Fruit fly (Drosophila melanogaster): ENCODE results near the gene PIG-K.

The PIG-K gene

DNA sequence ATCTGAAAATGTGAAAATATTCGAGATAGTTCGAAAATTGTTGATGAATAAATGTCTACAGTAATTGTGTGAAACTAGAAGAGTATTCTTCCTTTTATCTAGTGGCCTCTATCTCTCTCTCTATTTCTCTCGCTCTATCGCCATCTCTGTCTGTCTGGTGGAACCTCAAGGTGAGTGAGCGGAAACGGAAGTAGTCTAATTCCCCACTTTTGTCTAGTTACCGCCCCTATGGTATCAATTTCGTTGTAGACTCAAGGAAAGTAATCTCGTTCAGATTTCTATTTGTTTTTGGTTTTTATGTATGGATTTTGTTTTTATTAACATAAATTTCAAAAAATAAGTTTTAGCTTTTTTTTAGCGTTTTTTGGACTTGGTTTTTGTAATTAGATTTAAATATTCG is 15.7 kb upstream of the PIG-K start:
- TF ChIP-seq CG17801 (GFP tag; optimal IDR thresholded peaks at IDR 0.05; ENCODE audit: partially characterized antibody), result no peak

DNA sequence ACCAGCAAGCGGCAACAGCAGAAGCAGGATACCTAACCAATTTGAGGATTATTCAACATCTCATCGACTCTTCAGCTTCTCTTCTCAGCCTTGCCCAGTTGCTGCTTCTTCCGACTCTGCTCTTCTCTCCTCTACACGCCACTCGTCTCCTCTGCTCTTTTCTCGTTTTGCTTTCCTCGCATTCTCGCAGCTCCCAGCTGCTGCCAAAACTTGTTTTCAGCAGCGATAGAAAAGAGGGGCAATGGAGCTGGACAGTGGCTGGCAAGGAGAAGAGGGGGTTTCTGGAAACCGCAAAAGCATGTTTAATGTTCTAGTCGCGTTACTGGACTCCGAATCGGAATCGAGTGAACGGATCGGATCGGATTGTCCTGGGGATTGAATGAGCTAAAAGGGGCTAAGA is 4.2 kb upstream of the PIG-K start:
- no peak for TF ChIP-seq CG17801 (GFP tag; optimal IDR thresholded peaks at IDR 0.05; ENCODE audit: partially characterized antibody)

DNA sequence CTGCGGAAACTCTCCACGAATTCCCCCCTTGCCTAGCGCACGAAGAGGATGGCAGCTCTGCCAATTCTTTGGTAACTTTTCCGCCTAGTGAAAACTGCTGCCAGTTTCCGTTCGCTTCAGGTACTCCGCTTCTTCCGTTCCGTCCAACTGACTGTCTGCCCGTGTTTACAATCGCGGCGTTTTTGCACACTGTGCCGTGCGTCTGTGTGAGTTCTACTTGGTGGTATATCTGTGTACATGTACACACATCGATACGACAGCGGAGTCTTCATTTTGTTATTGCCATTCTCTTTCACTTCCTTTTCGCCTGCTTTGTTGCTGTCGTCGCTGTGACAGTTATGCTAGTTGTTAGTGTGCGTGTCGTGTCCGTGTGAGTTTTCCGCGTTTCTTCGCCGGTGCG is 3.7 kb upstream of the PIG-K start:
- TF ChIP-seq CG17801 (GFP tag; optimal IDR thresholded peaks at IDR 0.05; ENCODE audit: partially characterized antibody), result peak; percentile 56

DNA sequence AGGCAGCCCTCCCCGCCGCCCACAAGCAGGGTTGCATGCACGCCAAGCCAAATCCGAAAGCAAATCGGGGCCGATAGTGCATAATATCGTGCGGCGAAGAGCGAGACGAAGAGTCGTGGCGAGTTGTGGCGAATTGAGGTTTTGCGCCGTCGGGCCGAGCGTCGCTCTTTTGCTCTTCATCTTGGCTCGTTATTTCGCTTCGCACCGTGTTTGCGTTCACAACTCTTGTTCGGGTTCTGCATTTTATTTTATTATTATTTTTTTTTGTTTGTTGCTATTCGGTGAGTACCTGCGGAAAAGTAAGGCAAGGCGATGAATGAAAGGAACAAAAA is 2.9 kb upstream of the PIG-K start:
- peak; percentile 12 for TF ChIP-seq CG17801 (GFP tag; optimal IDR thresholded peaks at IDR 0.05; ENCODE audit: partially characterized antibody)

DNA sequence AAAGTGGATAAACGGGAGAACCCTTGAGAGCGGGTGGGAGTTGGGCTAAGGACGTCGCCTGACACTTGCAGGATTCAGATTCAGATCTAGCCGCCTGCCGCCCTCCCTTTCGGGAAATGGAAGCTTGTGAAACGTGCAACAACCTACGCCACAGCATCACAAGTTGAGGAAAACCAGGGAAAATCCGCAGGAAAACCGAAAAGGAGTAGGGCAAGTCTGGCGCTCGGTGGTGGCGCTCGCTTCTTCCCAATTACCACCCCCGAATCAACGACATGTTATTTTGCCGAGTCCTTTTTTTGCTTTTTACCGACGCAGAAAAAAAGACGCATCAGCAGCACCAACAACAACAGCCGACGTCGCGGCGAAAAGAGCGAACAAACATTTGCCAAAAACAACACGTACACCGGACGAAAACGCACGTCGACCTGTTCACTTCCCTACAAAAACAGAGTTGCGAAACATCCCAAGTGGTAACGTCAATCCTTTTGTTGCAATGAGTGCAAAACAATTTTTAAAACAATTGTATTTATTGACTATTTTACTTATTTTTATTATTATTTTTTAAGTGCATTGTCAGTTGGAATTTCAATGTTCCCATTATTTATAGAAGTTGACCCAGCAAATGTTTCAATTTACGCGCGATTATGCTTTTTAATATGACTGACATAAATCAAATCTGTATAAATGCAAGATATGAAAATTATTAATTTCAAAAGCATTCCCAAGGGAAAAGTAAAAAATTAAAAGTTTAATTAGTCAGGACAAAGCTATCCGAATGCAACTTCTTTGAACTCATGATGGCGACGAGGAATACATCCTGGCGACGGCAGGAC is 2.3 kb upstream of the PIG-K start:
- no peak for TF ChIP-seq CG17801 (GFP tag; optimal IDR thresholded peaks at IDR 0.05; ENCODE audit: partially characterized antibody)

DNA sequence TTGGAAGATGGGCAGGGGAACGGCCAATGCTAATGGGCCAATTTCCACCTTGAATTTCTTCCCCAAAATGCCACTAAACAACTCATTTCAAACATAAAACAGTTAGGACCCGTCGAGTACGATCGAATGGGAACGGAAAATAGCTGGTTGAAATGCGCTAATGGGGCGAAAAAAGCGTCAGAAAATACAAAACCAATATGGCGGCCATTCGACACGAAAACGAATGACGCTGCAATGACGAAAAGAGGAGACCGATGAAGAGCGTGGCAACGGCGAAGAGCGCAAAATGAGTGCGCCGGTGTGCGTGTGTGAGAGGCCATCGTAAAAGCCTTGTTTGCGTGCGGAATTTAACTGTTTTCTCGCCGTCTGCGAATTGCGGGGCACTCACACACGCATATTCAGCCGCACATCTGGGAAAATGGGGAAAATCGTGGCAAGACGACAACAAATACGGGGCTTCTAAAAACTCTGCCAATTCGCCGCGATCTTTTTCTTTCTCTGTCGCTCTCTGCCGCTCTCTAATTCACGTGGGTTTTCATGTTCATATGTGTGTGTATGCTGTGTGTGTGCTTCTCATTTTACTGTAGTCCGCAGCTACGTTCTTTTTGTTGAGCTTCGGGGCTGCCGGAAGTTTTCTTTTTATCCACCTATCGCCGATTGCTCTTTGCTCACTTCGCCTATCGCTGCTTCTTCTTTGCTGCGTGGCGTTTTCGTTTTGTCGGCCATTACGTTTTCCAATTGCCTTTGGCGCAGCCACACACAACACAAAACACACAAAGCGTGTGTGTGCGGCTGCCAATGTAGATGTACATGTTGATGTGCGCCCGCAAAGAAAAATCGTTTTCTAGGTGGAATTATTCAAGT is 1.1 kb upstream of the PIG-K start, which contains the start of gene east:
east (plus strand) TSS at position 851 of the 864 bp plus-strand sequence.
- peak; percentile 12 for TF ChIP-seq CG17801 (GFP tag; optimal IDR thresholded peaks at IDR 0.05; ENCODE audit: partially characterized antibody)

DNA sequence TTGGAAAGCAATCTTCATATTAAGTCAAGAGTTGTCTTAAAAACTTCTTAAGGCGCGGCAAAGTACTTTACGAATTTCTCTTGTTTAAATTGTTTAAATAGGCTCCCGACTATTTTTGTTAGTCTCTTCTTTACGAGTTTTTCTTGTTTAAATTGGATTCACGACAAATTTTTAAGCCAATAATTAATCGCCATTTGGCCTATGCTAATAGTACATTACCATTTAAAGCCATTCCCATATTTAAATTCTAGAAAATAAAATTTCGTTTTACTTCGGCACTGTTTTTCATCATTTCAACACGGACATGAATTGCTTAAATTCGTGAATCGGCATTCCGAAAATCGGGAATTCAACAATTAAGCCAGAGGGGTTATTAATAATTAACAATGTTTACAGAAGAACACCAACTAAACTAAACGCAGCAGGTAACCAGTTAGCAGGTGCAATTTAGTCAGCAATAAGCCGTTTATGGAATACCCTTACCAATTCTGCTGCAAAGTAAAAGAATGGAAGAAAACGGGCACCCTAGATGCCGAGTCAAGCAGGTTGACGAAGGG is 367 bp upstream of the PIG-K start:
- TF ChIP-seq CG17801 (GFP tag; optimal IDR thresholded peaks at IDR 0.05; ENCODE audit: partially characterized antibody), result peak; percentile 68

DNA sequence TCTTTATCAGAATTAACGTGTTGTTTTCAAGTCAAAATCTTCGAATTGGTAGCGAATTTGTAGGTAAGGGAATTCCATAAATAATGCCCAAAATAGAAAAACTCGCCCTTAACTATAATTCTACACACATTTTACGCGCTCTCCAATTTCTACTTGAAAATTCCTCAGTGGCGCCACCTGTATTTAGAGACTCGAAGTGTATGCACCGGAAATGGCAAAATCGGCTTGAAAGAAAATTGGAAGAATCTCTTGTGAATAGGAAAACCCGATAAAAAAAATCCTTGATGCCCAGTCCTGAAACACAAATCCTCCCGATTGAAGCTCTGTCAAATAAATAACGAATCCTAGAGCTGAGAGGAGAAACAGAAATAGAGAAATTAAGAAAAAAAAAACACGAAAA is 3.3 kb downstream of the PIG-K start:
- TF ChIP-seq CG17801 (GFP tag; optimal IDR thresholded peaks at IDR 0.05; ENCODE audit: partially characterized antibody), result peak; percentile 51

DNA sequence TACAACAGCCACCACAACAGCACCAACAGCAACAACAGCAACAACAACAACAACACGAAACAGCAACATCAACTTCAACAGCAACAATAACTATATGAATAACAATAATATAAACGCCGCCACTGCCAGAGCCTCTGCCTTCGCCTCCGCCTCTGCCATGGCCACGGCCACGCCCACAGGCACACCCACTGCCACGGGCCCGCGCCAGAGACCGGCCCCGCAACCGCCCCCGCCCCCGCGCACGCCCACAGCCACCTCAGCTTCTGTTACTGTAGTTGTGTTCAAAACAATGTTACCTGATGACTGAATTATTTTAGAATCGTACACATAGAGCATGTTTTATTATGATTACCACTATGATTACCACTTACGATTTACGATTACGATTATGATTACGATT is 5.0 kb downstream of the PIG-K start:
- no peak for TF ChIP-seq CG17801 (GFP tag; optimal IDR thresholded peaks at IDR 0.05; ENCODE audit: partially characterized antibody)

DNA sequence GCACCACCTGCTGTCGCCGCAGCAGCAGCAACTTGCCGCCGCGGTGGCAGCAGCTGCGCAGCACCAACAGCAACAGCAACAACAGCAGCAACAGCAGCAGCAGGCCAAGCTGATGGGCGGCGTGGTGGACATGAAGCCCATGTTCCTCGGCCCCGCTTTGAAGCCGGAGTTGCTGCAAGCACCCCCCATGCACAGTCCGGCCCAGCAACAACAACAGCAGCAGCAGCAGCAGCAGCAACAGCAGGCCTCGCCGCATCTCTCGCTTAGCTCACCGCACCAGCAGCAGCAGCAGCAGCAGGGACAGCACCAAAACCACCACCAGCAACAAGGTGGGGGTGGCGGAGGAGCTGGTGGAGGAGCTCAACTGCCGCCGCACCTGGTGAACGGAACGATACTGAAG is 8.1 kb downstream of the PIG-K start:
- TF ChIP-seq CG17801 (GFP tag; optimal IDR thresholded peaks at IDR 0.05; ENCODE audit: partially characterized antibody), result no peak

DNA sequence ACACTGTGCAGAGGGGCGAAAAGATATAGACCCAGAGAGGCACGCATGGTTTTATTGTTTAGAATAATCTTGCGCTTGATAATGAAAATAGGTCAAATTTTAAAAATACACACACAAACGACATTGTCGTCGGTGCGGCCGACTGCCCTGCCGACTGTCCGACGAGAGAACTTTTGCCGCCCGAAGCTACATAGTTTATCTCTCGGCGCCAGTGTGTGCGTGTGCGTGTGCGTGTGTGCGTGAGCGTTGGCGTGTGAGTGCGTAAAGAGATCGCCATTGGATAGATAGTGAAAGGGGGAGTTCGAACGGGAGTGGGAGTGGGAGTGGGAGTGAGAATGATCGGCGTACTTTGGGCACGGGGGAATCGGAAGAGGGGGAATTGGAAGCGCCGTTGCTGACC is 13.5 kb downstream of the PIG-K start:
- TF ChIP-seq CG17801 (GFP tag; optimal IDR thresholded peaks at IDR 0.05; ENCODE audit: partially characterized antibody), result no peak

DNA sequence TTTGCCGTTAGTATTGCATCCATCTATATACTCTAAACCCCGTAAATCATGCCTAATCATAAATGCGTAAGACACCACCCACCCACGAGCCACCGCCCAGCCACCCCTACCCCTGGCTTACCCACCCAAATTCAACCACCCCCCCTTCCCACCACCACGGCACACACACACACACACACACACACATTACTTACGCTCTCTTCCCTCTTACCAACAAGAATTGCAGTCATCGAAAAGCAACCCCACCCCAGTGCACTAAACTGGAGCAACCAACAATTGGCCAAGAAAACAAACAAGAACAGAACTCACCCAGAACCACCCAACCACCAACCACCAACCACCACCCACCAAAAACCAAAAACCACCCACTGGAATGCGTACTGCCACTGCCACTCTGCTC is 15.0 kb downstream of the PIG-K start:
- TF ChIP-seq CG17801 (GFP tag; optimal IDR thresholded peaks at IDR 0.05; ENCODE audit: partially characterized antibody), result no peak

DNA sequence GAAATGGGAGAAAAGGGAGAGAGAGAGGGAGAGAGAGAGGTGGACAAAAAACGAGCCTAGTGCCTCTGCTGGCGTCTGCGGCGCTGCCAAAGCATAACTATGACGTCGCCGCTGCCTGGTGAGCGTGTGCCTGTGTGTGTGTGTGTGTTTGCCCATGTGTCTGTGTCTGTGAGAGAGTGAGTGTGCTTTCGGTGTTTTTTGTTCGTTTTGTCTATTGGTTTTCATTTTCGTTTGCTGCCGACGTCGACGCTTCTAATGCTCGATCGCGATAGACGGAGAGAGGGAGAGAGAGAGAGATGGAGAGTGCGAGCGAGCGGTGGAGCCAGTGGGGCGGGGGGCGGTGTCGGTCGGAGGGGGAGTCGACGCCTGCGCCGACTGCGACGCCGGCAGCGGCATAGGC is 17.3 kb downstream of the PIG-K start:
- TF ChIP-seq CG17801 (GFP tag; optimal IDR thresholded peaks at IDR 0.05; ENCODE audit: partially characterized antibody), result no peak

DNA sequence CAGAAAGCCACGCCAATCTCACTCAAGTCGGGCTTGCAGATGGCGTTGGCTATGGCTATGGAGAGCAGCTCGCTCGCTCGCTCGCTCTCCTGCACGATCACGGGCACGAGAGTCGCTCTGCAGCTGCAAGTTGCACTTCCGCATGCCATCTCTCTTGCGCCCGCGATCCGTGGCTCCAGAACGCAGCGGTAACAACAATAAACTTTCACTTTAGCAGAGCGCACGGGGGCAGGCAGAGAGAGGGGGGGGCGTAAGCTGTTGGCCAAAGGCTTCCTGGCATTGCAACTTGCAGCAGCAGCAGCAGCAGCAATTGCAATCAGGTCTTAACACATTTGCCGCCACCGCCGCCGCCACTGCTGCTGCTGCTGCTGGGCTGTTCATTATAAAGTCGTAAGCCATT is 19.2 kb downstream of the PIG-K start:
- no peak for TF ChIP-seq CG17801 (GFP tag; optimal IDR thresholded peaks at IDR 0.05; ENCODE audit: partially characterized antibody)

DNA sequence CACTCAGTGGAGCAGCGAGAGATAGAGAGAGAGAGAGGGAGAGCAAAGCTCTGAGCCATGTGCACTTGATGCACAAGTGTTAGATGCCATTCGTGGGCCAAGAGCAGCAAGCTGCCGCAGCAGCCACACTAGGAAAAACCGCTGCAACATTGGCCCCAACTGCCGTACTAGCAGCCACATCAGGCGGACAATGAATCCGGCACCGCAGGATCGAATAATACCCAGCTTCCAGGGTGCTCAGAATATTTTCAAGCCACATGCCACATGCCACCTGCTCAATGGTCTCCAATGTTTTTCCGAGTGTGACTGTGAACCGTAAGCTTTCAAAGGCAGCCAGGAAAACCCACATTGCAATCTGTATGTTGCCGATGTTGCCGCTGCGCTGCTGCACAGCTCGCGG is 20.5 kb downstream of the PIG-K start:
- no peak for TF ChIP-seq CG17801 (GFP tag; optimal IDR thresholded peaks at IDR 0.05; ENCODE audit: partially characterized antibody)

DNA sequence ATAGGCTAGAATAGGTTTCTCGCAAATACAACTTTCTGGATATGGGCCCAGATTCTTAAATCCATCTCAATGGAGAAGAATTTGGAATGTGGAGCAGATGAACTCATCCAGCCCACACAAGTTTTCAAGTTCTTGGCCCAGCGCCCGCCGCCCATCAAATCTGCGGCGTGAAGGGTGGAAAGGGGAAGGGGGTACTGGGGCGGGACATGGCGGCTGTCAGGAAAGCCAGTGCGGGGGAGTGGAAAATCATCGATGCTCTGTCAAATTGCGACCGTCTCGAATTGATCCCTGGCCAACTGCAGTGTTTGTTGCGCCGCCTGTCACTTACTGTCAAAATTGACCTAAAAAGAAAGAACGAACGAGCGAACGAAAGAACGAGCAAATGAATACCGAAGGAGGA is 23.6 kb downstream of the PIG-K start:
- TF ChIP-seq CG17801 (GFP tag; optimal IDR thresholded peaks at IDR 0.05; ENCODE audit: partially characterized antibody), result no peak

All from ovary, adult (tissue).